ENCODE assay signal across 1 worm cellular context in the genomic region with DNA sequence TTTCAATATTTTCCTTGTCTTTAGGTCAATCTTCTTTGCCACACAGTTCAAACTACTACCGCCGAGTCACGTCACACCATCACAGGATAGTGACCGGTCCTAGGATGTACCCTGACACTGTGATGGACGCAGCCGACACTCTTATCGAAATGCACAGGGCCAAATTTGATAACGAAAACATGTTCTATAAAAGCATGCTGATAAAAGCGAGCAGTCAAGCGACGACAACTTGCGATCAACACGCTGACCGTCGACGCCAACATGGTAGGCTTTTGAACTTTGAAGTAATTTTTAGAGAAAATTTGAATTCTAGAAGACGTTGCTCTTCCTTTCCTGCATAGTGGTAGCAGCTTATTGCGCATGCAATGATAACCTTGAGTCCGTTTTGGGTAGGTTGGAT.
TF ChIP-seq lines count a peak whose summit lies in the region.

A gene (plus strand): TSS at position 217 of the 400 bp plus-strand sequence.

TF ChIP-seq in whole organism, L4 larva, 104 proteins besides CTCF, POLR2A, EP300 and RAD21 (continued from another document):
- TF ChIP-seq ceh-28 (tag; optimal IDR thresholded peaks at IDR 0.05; lab: Kevin White, UChicago), result no peak
- TF ChIP-seq nhr-48 (tag; optimal IDR thresholded peaks at IDR 0.05; lab: Kevin White, UChicago), result peak; percentile 30
- peak; percentile 67 for TF ChIP-seq pqm-1 (tag; optimal IDR thresholded peaks at IDR 0.05; lab: Kevin White, UChicago)
- TF ChIP-seq nhr-28 (tag; optimal IDR thresholded peaks at IDR 0.05; lab: Kevin White, UChicago), result peak; percentile 66
- no peak for TF ChIP-seq ZK546.5 (tag; optimal IDR thresholded peaks at IDR 0.05; lab: Kevin White, UChicago)
- no peak for TF ChIP-seq jun-1 (tag; optimal IDR thresholded peaks at IDR 0.05; lab: Kevin White, UChicago)
- TF ChIP-seq lin-1 (GFP tag; IDR thresholded peaks at IDR 0.05; lab: Robert Waterston, UW), result 0 out of 2 replicates have a peak, but pooled peaks have one; percentile 11
- TF ChIP-seq zip-2 (tag; optimal IDR thresholded peaks at IDR 0.05; lab: Kevin White, UChicago), result no peak
- no peak for TF ChIP-seq php-3 (GFP tag; IDR thresholded peaks at IDR 0.05; lab: Robert Waterston, UW)
- peak; percentile 54 for TF ChIP-seq hlh-30 (tag; optimal IDR thresholded peaks at IDR 0.05; lab: Kevin White, UChicago; ENCODE audit: insufficient read depth)
- no peak for TF ChIP-seq ceh-62 (tag; optimal IDR thresholded peaks at IDR 0.05; lab: Kevin White, UChicago)
- no peak for TF ChIP-seq nhr-11 (tag; optimal IDR thresholded peaks at IDR 0.05; lab: Kevin White, UChicago)
- no peak for TF ChIP-seq Y5F2A.4 (GFP tag; optimal IDR thresholded peaks at IDR 0.05; lab: Kevin White, UChicago)
- no peak for TF ChIP-seq sdz-12 (GFP tag; optimal IDR thresholded peaks at IDR 0.05; lab: Kevin White, UChicago)
- peak in 1 of 2 experiments; percentile 23 for TF ChIP-seq mdl-1 (tag; optimal IDR thresholded peaks at IDR 0.05; lab: Kevin White, UChicago)
- peak; percentile 42 for TF ChIP-seq ama-1 (optimal IDR thresholded peaks at IDR 0.05; lab: Kevin White, UChicago)
- TF ChIP-seq R02D3.7 (tag; optimal IDR thresholded peaks at IDR 0.05; lab: Kevin White, UChicago), result no peak
- no peak for TF ChIP-seq Y105C5A.15 (GFP tag; IDR thresholded peaks at IDR 0.05; lab: Robert Waterston, UW)
- TF ChIP-seq mxl-3 (GFP tag; optimal IDR thresholded peaks at IDR 0.05; lab: Kevin White, UChicago), result peak; percentile 25
- peak; percentile 79 for TF ChIP-seq hlh-11 (tag; optimal IDR thresholded peaks at IDR 0.05; lab: Kevin White, UChicago)
- no peak for TF ChIP-seq zip-11 (GFP tag; IDR thresholded peaks at IDR 0.05; lab: Robert Waterston, UW)
- no peak for TF ChIP-seq daf-8 (GFP tag; IDR thresholded peaks at IDR 0.05; lab: Robert Waterston, UW)
- TF ChIP-seq set-16 (GFP tag; IDR thresholded peaks at IDR 0.05; lab: Robert Waterston, UW), result no peak
- TF ChIP-seq nhr-77 (tag; optimal IDR thresholded peaks at IDR 0.05; lab: Kevin White, UChicago), result peak; percentile 51
